Fruit fly (Drosophila melanogaster) whole organism, adult: ENCODE measurements around the gene HisCl1.

Source experiments
- CG12768 ChIP-seq: fragments of 200-800 bp; sonication (Bioruptor generic); optimal IDR thresholded peaks from 2 replicates; lab custom pipeline; 2017; ENCODE audit warnings: missing biosample characterization, missing genetic modification characterization, mild to moderate bottlenecking, moderate library complexity, missing genetic modification reagents
- CG14711 ChIP-seq: fragments of 200-800 bp; sonication (Bioruptor generic); optimal IDR thresholded peaks from 2 replicates; lab custom pipeline; 2018; ENCODE audit warnings: missing biosample characterization, mild to moderate bottlenecking, missing genetic modification characterization, moderate library complexity
- CG1620 ChIP-seq: fragments of 200-800 bp; sonication (Bioruptor generic); optimal IDR thresholded peaks from 2 replicates; lab custom pipeline; 2016; ENCODE audit warnings: missing biosample characterization, missing genetic modification characterization
- CG7045 ChIP-seq: fragments of 200-800 bp; sonication (Bioruptor generic); optimal IDR thresholded peaks from 2 replicates; lab custom pipeline; 2017; ENCODE audit warnings: missing biosample characterization, mild to moderate bottlenecking, missing genetic modification characterization
- Clk ChIP-seq: fragments of 200-800 bp; sonication (Bioruptor generic); optimal IDR thresholded peaks from 2 replicates; lab custom pipeline; 2017; ENCODE audit warnings: missing biosample characterization, missing genetic modification characterization
- Crg-1 ChIP-seq: fragments of 200-800 bp; sonication (Bioruptor generic); optimal IDR thresholded peaks from 2 replicates; lab custom pipeline; 2016; ENCODE audit warnings: missing biosample characterization, missing genetic modification characterization
- Mnt ChIP-seq: fragments of 200-800 bp; sonication (Bioruptor generic); optimal IDR thresholded peaks from 2 replicates; lab custom pipeline; 2016; ENCODE audit warnings: missing biosample characterization, mild to moderate bottlenecking, missing genetic modification characterization
- bab1 ChIP-seq: fragments of 200-800 bp; sonication (Bioruptor generic); optimal IDR thresholded peaks from 3 replicates; lab custom pipeline; 2019; ENCODE audit warnings: missing biosample characterization, mild to moderate bottlenecking, missing genetic modification characterization, moderate library complexity
- cic ChIP-seq: fragments of 200-800 bp; sonication (Bioruptor generic); optimal IDR thresholded peaks from 2 replicates; lab custom pipeline; 2017; ENCODE audit warnings: missing biosample characterization, mild to moderate bottlenecking, missing genetic modification characterization, moderate library complexity
- cnc ChIP-seq, 2 experiments: fragments of >200 bp; optimal IDR thresholded peaks; 2 replicates each; lab custom pipeline; 2017
- kay ChIP-seq: fragments of 200-800 bp; sonication (Bioruptor generic); peaks from one replicate; lab custom pipeline; 2016; ENCODE audit warnings: missing biosample characterization, missing genetic modification characterization, borderline replicate concordance
- pad ChIP-seq: fragments of 200-800 bp; sonication (Bioruptor generic); optimal IDR thresholded peaks from 3 replicates; lab custom pipeline; 2017; ENCODE audit warnings: missing biosample characterization, missing genetic modification characterization, mild to moderate bottlenecking, moderate library complexity, missing genetic modification reagents
- tj ChIP-seq: fragments of 200-800 bp; sonication (Bioruptor generic); optimal IDR thresholded peaks from 3 replicates; lab custom pipeline; 2017; ENCODE audit warnings: missing biosample characterization, mild to moderate bottlenecking, missing genetic modification characterization, moderate library complexity
- toe ChIP-seq: fragments of 200-800 bp; sonication (Bioruptor generic); optimal IDR thresholded peaks from 2 replicates; lab custom pipeline; 2016; ENCODE audit warnings: missing biosample characterization, missing genetic modification characterization

DNA sequence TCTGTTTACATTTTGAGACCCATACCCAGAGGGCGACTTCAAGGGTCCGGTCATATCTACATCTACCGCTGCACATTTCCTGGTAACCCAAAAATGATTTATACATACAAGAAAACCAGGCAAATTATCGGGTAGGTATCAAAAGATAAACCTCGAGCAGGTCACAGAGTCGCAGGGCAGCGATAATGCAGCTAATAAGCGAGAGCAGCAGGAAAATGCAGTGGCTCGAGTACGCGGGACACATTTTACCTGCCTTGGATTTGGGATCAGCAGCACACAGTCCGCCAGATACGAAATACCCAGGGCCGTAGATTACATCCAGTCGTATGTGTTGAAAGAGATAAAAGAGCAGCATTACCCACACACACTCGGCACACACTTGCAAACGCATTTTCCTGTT, 11.8 kb upstream of the HisCl1 start:
- TF ChIP-seq Clk (GFP tag; lab: Kevin White, UChicago) = no peak
- TF ChIP-seq bab1 (GFP tag; lab: Kevin White, UChicago) = no peak
- TF ChIP-seq toe (GFP tag; lab: Kevin White, UChicago) = no peak
- TF ChIP-seq Mnt (GFP tag; lab: Kevin White, UChicago) = no peak
- no peak for TF ChIP-seq Crg-1
- TF ChIP-seq cic = no peak
- no peak for TF ChIP-seq kay (GFP tag; lab: Kevin White, UChicago)
- TF ChIP-seq CG1620 (GFP tag; lab: Kevin White, UChicago) = no peak
- TF ChIP-seq cnc (optimal IDR thresholded peaks at IDR 0.05; lab: Kevin White, UChicago) = no peak
- TF ChIP-seq CG7045 (GFP tag; lab: Kevin White, UChicago) = no peak
- TF ChIP-seq CG14711 (tag; lab: Kevin White, UChicago) = no peak
- TF ChIP-seq tj (GFP tag; lab: Kevin White, UChicago) = no peak
- TF ChIP-seq pad = no peak
- TF ChIP-seq CG12768 (GFP tag; lab: Kevin White, UChicago) = no peak
